Worm (Caenorhabditis elegans) whole organism, midembryonic: Measurements from ENCODE around the gene dod-20.

Experiments used
- T22C8.4 ChIP-seq: fragments of 200-800 bp; sonication (Bioruptor generic); IDR thresholded peaks from 2 replicates; pipeline ENCODE4 v1.3.6; 2022; ENCODE audit warnings: missing genetic modification characterization, missing compliant biosample characterization
- cog-1 ChIP-seq: sonication (generic microtip); optimal IDR thresholded peaks from 2 replicates; lab custom pipeline; 2016; ENCODE audit warnings: missing genetic modification characterization, missing compliant biosample characterization
- flt-1 ChIP-seq: fragments of 200-800 bp; sonication (Bioruptor generic); IDR thresholded peaks from 2 replicates; pipeline ENCODE4 v1.3.6; 2022; ENCODE audit warnings: missing genetic modification characterization, missing compliant biosample characterization
- klf-2 ChIP-seq: fragments of 200-800 bp; sonication (Bioruptor generic); conservative IDR thresholded peaks from 2 replicates; pipeline ENCODE4 v1.3.6; 2022; ENCODE audit warnings: missing genetic modification reagents, missing genetic modification characterization, missing compliant biosample characterization
- med-1 ChIP-seq: sonication (generic microtip); optimal IDR thresholded peaks from 2 replicates; lab custom pipeline; 2017; ENCODE audit warnings: missing genetic modification characterization, mild to moderate bottlenecking, missing compliant biosample characterization, antibody characterized with exemption, missing genetic modification reagents; ENCODE audit not compliant: insufficient read depth
- ref-1 ChIP-seq: fragments of 200-800 bp; sonication (Bioruptor generic); conservative IDR thresholded peaks from 2 replicates; pipeline ENCODE4 v1.3.6; 2022; ENCODE audit warnings: missing genetic modification reagents, missing genetic modification characterization, missing compliant biosample characterization
- tab-1 ChIP-seq: fragments of 200-800 bp; sonication (Bioruptor generic); IDR thresholded peaks from 2 replicates; pipeline ENCODE4 v1.3.6; 2022; ENCODE audit warnings: missing genetic modification characterization, missing compliant biosample characterization
- ztf-23 ChIP-seq: fragments of 200-800 bp; sonication (Bioruptor generic); IDR thresholded peaks from 2 replicates; pipeline ENCODE4 v1.3.6; 2022; ENCODE audit warnings: missing genetic modification reagents, missing genetic modification characterization, missing compliant biosample characterization
- ztf-29 ChIP-seq: fragments of 200-800 bp; sonication (Bioruptor generic); IDR thresholded peaks from 2 replicates; pipeline ENCODE4 v1.3.6; 2022; ENCODE audit warnings: missing genetic modification reagents, missing genetic modification characterization, missing compliant biosample characterization

dod-20 gene

DNA sequence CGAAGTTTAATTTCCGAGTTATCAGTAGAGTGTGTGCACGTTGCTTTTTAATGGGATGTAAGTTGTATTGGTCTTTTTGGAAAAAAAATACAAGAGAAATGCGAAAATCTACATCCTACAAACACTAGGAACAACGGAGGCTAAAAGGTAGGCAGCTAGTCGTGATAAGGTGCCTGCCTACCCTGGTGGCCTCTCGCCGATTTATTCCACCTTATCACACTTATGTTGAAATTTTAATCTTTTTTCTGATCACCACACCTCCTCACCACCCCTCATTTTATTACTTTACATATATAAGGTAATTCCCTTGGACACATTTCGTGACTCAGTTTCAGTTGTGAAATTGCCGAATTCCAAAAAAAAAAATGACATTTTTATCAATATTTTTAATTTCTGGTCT is at the start of gene dod-20:
Gene dod-20 (plus strand): TSS at position 301 of the 400 bp plus-strand sequence.
- TF ChIP-seq ztf-29 (GFP tag; lab: Robert Waterston, UW) (no peak), klf-2 (GFP tag; lab: Robert Waterston, UW) (no peak), flt-1 (GFP tag; lab: Robert Waterston, UW) (no peak), ref-1 (GFP tag; lab: Robert Waterston, UW) (no peak), med-1 (GFP tag; lab: Kevin White, UChicago) (no peak), cog-1 (tag; lab: Kevin White, UChicago) (no peak), T22C8.4 (GFP tag; lab: Robert Waterston, UW) (no peak), ztf-23 (GFP tag; lab: Robert Waterston, UW) (no peak), tab-1 (GFP tag; lab: Robert Waterston, UW) (no peak)

DNA sequence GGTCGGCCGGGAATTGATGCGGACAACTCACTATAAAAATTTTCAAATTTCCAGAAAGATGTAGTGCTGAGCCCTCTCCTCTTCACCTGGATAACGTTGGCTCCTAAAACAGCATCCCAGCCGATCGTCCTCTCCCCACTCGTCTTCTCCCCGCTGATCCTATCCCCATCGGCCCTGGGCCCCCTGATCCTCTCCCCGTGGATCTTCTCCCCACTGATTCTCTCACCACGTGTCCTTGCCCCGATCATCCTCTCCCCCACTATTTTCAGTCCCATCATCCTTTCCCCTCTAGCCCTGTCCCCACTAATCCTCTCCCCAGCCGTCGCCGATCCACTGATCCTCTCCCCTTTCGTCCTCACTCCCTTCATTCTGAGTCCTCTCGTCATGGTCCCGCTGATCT is 49.0 kb upstream of the dod-20 start:
- TF ChIP-seq flt-1 (GFP tag; lab: Robert Waterston, UW), result 0 out of 2 replicates have a peak, but pooled peaks have one; percentile 31
- TF ChIP-seq med-1 (GFP tag; lab: Kevin White, UChicago), result no peak
- TF ChIP-seq T22C8.4 (GFP tag; lab: Robert Waterston, UW), result no peak

DNA sequence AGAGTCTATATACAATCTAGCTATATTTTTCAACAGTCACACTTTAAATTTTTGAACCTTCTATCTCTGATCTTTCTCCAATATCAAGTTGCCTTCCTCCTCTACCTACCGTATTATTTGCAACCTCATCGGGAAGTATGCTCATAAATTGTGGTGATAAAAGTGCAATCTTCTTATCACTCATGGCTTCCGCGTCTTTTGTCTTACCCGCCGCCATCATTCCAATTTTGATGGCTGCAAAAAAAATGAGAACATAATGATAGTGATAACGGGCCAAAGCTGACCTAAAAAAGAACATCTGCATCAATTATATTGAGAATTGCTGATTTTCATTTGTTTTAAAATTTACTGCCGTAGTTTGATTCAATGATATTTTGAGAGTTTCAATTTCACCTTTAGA is 45.4 kb upstream of the dod-20 start:
- TF ChIP-seq tab-1 (GFP tag; lab: Robert Waterston, UW), result no peak
- no peak for TF ChIP-seq med-1 (GFP tag; lab: Kevin White, UChicago)
- TF ChIP-seq cog-1 (tag; lab: Kevin White, UChicago), result no peak
- TF ChIP-seq ztf-23 (GFP tag; lab: Robert Waterston, UW), result no peak
- TF ChIP-seq flt-1 (GFP tag; lab: Robert Waterston, UW), result no peak
- TF ChIP-seq ztf-29 (GFP tag; lab: Robert Waterston, UW), result no peak
- no peak for TF ChIP-seq klf-2 (GFP tag; lab: Robert Waterston, UW)
- TF ChIP-seq T22C8.4 (GFP tag; lab: Robert Waterston, UW), result no peak
- TF ChIP-seq ref-1 (GFP tag; lab: Robert Waterston, UW), result no peak

DNA sequence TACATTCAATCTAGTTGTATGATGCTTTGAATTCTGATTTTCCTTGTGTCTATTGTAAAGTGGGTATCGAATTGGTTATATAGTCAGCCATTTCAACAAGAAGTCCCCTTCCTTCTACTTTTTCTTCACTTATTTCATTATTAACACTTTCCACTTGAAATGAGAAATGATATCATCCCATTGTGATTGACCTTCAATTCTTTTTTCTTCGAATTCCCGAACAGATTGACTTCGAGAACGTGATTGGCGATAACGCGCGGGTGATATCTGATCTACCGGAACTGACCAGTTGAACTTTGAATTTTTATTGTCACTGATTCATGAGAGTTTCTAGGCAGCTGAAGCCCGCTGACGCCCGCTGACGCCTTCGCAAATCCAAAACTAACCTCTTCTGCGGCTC is 44.0 kb upstream of the dod-20 start:
- TF ChIP-seq ztf-23 (GFP tag; lab: Robert Waterston, UW), result no peak
- no peak for TF ChIP-seq flt-1 (GFP tag; lab: Robert Waterston, UW)
- TF ChIP-seq cog-1 (tag; lab: Kevin White, UChicago), result no peak
- TF ChIP-seq T22C8.4 (GFP tag; lab: Robert Waterston, UW), result no peak
- TF ChIP-seq med-1 (GFP tag; lab: Kevin White, UChicago), result no peak
- TF ChIP-seq ref-1 (GFP tag; lab: Robert Waterston, UW), result no peak
- no peak for TF ChIP-seq tab-1 (GFP tag; lab: Robert Waterston, UW)
- TF ChIP-seq ztf-29 (GFP tag; lab: Robert Waterston, UW), result no peak
- no peak for TF ChIP-seq klf-2 (GFP tag; lab: Robert Waterston, UW)

DNA sequence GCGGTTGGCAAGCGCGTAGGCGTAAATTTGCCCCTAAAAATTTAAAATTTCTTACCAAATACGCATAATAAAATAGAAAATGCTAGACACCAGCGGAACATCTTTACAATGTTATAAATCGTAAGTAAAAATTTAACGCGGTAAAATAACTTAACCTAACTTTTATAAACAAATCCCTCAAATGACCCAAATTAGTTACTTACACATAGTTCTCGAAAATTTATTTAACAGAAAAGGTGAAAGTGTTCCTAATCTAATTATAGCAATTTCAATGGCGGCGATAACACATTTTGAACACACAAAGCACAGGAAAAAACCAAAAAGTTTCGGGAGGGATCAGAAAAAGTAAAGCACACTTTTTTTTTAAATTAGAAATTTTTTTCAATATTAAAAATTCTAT is 42.0 kb upstream of the dod-20 start, which contains the start of gene mltn-8:
Gene mltn-8 (minus strand): TSS at position 101 of the 400 bp plus-strand sequence.
- TF ChIP-seq flt-1 (GFP tag; lab: Robert Waterston, UW) (no peak), tab-1 (GFP tag; lab: Robert Waterston, UW) (no peak), cog-1 (tag; lab: Kevin White, UChicago) (no peak), ztf-29 (GFP tag; lab: Robert Waterston, UW) (no peak), klf-2 (GFP tag; lab: Robert Waterston, UW) (no peak), ref-1 (GFP tag; lab: Robert Waterston, UW) (no peak), ztf-23 (GFP tag; lab: Robert Waterston, UW) (no peak), med-1 (GFP tag; lab: Kevin White, UChicago) (no peak), T22C8.4 (GFP tag; lab: Robert Waterston, UW) (no peak)

DNA sequence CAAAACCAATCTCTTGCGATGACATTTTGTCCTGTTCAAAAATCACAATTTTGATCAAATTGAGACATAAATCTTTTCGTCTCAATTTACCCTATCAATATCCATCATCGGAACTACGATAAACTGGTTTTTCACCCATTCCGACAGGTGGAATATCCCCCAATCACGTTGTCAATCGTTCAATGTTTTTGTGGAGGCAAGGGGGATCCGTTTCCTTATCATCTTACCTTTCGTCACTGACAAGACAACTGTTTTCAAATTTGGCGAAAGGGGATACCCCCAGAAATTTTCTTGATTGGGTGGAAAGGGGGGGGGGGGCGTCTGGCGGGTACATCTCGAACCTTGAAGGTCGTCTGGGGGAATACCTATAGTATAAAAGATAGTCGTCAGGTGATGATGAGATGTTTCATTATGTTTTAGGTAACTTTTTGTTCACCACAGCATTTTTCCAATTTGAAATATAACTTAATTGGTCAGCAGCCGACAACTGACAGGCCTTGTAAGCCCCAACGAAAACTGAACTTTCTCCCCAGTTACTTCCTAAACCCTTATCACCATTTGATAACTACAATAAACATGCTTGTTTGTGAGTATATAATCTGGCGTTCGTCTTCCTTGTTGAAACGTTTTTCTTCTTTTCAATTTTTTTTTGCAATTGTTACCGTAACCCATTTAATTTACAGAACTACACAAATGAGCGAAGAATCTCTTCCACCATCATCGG is 40.8 kb upstream of the dod-20 start, which contains the start of gene ZK6.8:
Gene ZK6.8 (plus strand): TSS at position 682 of the 724 bp plus-strand sequence.
- no peak for TF ChIP-seq T22C8.4 (GFP tag; lab: Robert Waterston, UW)
- TF ChIP-seq cog-1 (tag; lab: Kevin White, UChicago), result no peak
- TF ChIP-seq ztf-29 (GFP tag; lab: Robert Waterston, UW), result no peak
- no peak for TF ChIP-seq klf-2 (GFP tag; lab: Robert Waterston, UW)
- no peak for TF ChIP-seq ztf-23 (GFP tag; lab: Robert Waterston, UW)
- TF ChIP-seq ref-1 (GFP tag; lab: Robert Waterston, UW), result no peak
- TF ChIP-seq med-1 (GFP tag; lab: Kevin White, UChicago), result no peak
- TF ChIP-seq flt-1 (GFP tag; lab: Robert Waterston, UW), result no peak
- TF ChIP-seq tab-1 (GFP tag; lab: Robert Waterston, UW), result no peak

DNA sequence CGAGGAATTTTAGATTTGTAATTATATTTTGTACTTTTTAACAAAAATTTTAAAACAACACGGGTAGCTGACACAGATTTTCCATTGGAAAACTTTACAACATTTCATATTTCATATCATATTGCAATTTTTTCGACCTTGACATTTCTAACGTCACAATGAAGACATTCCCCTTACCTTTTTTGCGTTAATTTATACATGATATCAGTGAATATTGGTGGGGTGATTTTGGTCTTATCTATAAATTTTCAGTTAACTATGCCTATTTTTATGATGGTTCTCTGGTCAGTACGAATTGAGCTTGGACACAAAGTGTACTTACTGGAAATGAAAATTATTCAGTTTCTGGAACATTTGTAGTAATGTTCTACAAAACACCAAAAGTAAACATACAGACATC is 37.7 kb upstream of the dod-20 start:
- TF ChIP-seq ztf-23 (GFP tag; lab: Robert Waterston, UW) (no peak), ztf-29 (GFP tag; lab: Robert Waterston, UW) (no peak), flt-1 (GFP tag; lab: Robert Waterston, UW) (no peak)

DNA sequence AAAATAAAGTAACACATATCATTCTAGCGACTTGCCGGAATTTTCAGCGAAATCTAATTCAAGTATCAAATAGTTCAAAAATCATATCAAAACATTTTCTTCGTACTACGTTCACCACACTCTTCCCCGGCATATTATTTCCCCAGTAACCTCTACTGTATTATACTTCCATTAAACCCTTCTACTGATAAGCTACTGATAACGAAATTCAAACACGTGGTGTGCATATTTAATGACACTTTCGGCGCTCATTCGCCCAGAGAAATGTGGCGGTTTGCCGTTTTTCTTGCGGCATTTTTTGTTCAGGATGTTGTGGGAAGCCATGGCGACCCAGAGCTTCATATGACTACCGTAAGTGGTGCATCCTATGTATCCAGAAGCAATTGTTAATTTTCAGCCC is 36.7 kb upstream of the dod-20 start, which contains the start of gene lipl-5:
Gene lipl-5 (plus strand): TSS at position 259 of the 400 bp plus-strand sequence.
- TF ChIP-seq T22C8.4 (GFP tag; lab: Robert Waterston, UW) (no peak), ztf-29 (GFP tag; lab: Robert Waterston, UW) (no peak), cog-1 (tag; lab: Kevin White, UChicago) (no peak), med-1 (GFP tag; lab: Kevin White, UChicago) (no peak), flt-1 (GFP tag; lab: Robert Waterston, UW) (no peak), ref-1 (GFP tag; lab: Robert Waterston, UW) (no peak), ztf-23 (GFP tag; lab: Robert Waterston, UW) (no peak), tab-1 (GFP tag; lab: Robert Waterston, UW) (no peak), klf-2 (GFP tag; lab: Robert Waterston, UW) (no peak)

DNA sequence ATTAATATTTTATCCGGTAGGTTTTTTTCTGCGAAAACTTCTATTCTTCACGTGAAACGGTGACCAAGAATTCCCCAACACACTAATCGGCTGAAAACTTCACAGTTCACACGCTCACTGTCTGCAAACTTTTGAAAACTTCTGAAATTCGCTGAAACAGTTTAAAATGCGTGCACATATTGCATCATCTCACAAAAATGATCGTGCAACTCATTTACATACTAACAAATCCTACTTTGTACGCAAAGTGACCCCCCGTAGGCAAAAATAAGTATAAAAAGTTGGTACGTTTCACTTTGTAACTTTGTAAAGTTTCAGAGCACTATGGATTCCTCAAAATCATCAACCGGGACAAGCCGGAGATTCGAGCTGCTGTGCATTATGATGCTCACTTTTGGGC is 33.8 kb upstream of the dod-20 start, which contains the start of gene ZK6.6:
Gene ZK6.6 (plus strand): TSS at position 301 of the 400 bp plus-strand sequence.
- no peak for TF ChIP-seq ztf-29 (GFP tag; lab: Robert Waterston, UW)
